Fruit fly (Drosophila melanogaster) whole organism, embryonic: ENCODE data around the gene Exo70.

ENCODE experiments used
- Ada2b ChIP-seq: fragments of 200-800 bp; sonication (Bioruptor generic); IDR thresholded peaks from 2 replicates; pipeline ENCODE4 v1.3.6; 2022; ENCODE audit warnings: missing biosample characterization, missing genetic modification characterization
- B-H1 ChIP-seq: fragments of 200-800 bp; sonication (Bioruptor generic); IDR thresholded peaks from 3 replicates; pipeline ENCODE4 v1.3.6; 2022; ENCODE audit warnings: missing biosample characterization, missing genetic modification characterization
- BtbVII ChIP-seq: fragments of 200-800 bp; sonication (Bioruptor generic); optimal IDR thresholded peaks from 3 replicates; lab custom pipeline; 2017; ENCODE audit warnings: missing biosample characterization, mild to moderate bottlenecking, missing genetic modification characterization
- CG10979 ChIP-seq: fragments of 200-800 bp; sonication (Bioruptor generic); optimal IDR thresholded peaks from 2 replicates; lab custom pipeline; 2018; ENCODE audit warnings: missing biosample characterization, mild to moderate bottlenecking, missing genetic modification characterization, moderate library complexity
- CG12104 ChIP-seq: fragments of 200-800 bp; sonication (Bioruptor generic); optimal IDR thresholded peaks from 3 replicates; lab custom pipeline; 2016; ENCODE audit warnings: missing biosample characterization, missing genetic modification characterization
- CG12299 ChIP-seq: fragments of 200-800 bp; sonication (Bioruptor generic); optimal IDR thresholded peaks from 2 replicates; lab custom pipeline; 2018; ENCODE audit warnings: missing biosample characterization, mild to moderate bottlenecking, missing genetic modification characterization
- CG14667 ChIP-seq: fragments of 200-800 bp; sonication (Bioruptor generic); IDR thresholded peaks from 2 replicates; pipeline ENCODE4 v1.3.6; 2022; ENCODE audit warnings: missing biosample characterization, missing genetic modification characterization
- CG15479 ChIP-seq: fragments of 200-800 bp; sonication (Bioruptor generic); optimal IDR thresholded peaks from 3 replicates; lab custom pipeline; 2019; ENCODE audit warnings: missing biosample characterization, mild to moderate bottlenecking, missing genetic modification characterization, moderate library complexity
- CG16779 ChIP-seq: fragments of 200-800 bp; sonication (Bioruptor generic); IDR thresholded peaks from 2 replicates; pipeline ENCODE4 v1.3.6; 2022; ENCODE audit warnings: missing biosample characterization, missing genetic modification characterization
- CG18011 ChIP-seq: fragments of 200-800 bp; sonication (Bioruptor generic); optimal IDR thresholded peaks from 2 replicates; lab custom pipeline; 2017; ENCODE audit warnings: missing biosample characterization, missing genetic modification characterization, mild to moderate bottlenecking, moderate library complexity, missing genotype
- CG3163 ChIP-seq: fragments of 200-800 bp; sonication (Bioruptor generic); optimal IDR thresholded peaks from 3 replicates; lab custom pipeline; 2016; ENCODE audit warnings: missing biosample characterization, missing genetic modification characterization
- CG42726 ChIP-seq: fragments of 200-800 bp; sonication (Bioruptor generic); IDR thresholded peaks from 2 replicates; pipeline ENCODE4 v1.3.6; 2022; ENCODE audit warnings: missing biosample characterization, missing genetic modification characterization; ENCODE audit not compliant: partially characterized antibody
- CG4360 ChIP-seq: fragments of 200-800 bp; sonication (Bioruptor generic); IDR thresholded peaks from 2 replicates; pipeline ENCODE4 v1.3.6; 2022; ENCODE audit warnings: missing biosample characterization, missing genetic modification characterization
- CG43689 ChIP-seq: fragments of 200-800 bp; sonication (Bioruptor generic); IDR thresholded peaks from 2 replicates; pipeline ENCODE4 v1.3.6; 2022; ENCODE audit warnings: missing biosample characterization, missing genetic modification characterization
- CG4730 ChIP-seq: fragments of 200-800 bp; sonication (Bioruptor generic); IDR thresholded peaks from 2 replicates; pipeline ENCODE4 v1.3.6; 2022; ENCODE audit warnings: missing biosample characterization, missing genetic modification characterization
- CG6254 ChIP-seq: fragments of 200-800 bp; sonication (Bioruptor generic); optimal IDR thresholded peaks from 3 replicates; lab custom pipeline; 2017; ENCODE audit warnings: mild to moderate bottlenecking, missing biosample characterization, missing genetic modification reagents, missing genetic modification characterization
- CG6813 ChIP-seq: fragments of 200-800 bp; sonication (Bioruptor generic); optimal IDR thresholded peaks from 2 replicates; lab custom pipeline; 2017; ENCODE audit warnings: missing biosample characterization, missing genetic modification characterization, mild to moderate bottlenecking, moderate library complexity, missing genetic modification reagents
- CTCF ChIP-seq: fragments of 200-800 bp; sonication (Bioruptor generic); optimal IDR thresholded peaks from 2 replicates; lab custom pipeline; 2017; ENCODE audit warnings: missing biosample characterization, mild to moderate bottlenecking, missing genetic modification characterization, moderate library complexity
- Dbx ChIP-seq: fragments of 200-800 bp; sonication (Bioruptor generic); IDR thresholded peaks from 3 replicates; pipeline ENCODE4 v1.3.6; 2022; ENCODE audit warnings: missing biosample characterization, missing genetic modification characterization
- Dek ChIP-seq: fragments of 200-800 bp; sonication (Bioruptor generic); optimal IDR thresholded peaks from 3 replicates; lab custom pipeline; 2019; ENCODE audit warnings: missing biosample characterization, mild to moderate bottlenecking, missing genetic modification characterization, moderate library complexity
- Dll ChIP-seq: fragments of 200-800 bp; sonication (Bioruptor generic); IDR thresholded peaks from 4 replicates; pipeline ENCODE4 v1.3.6; 2022; ENCODE audit warnings: missing biosample characterization, missing genetic modification characterization; ENCODE audit not compliant: partially characterized antibody
- Drgx ChIP-seq: fragments of 200-800 bp; sonication (Bioruptor generic); IDR thresholded peaks from 2 replicates; pipeline ENCODE4 v1.3.6; 2022; ENCODE audit warnings: missing biosample characterization, missing genetic modification characterization
- E2f1 ChIP-seq: fragments of 200-800 bp; sonication (Bioruptor generic); IDR thresholded peaks from 2 replicates; pipeline ENCODE4 v1.3.6; 2022; ENCODE audit warnings: missing biosample characterization, missing genetic modification characterization
- Fer1 ChIP-seq: fragments of 200-800 bp; sonication (Bioruptor generic); optimal IDR thresholded peaks from 2 replicates; lab custom pipeline; 2017; ENCODE audit warnings: missing biosample characterization, mild to moderate bottlenecking, missing genetic modification characterization
- Hr39 ChIP-seq: fragments of >200 bp; optimal IDR thresholded peaks from 2 replicates; lab custom pipeline; 2017
- Hr78 ChIP-seq, 2 experiments: fragments of 200-800 bp in 1 of 2; fragments of >200 bp in 1 of 2; sonication (Bioruptor generic) in 1 of 2; optimal IDR thresholded peaks; 2 replicates each; lab custom pipeline; 2017 to 2019; ENCODE audit warnings: missing biosample characterization in 2 of 2, missing genetic modification characterization in 2 of 2, mild to moderate bottlenecking in 1 of 2, moderate library complexity in 1 of 2
- MBD-R2 ChIP-seq: fragments of 200-800 bp; sonication (Bioruptor generic); IDR thresholded peaks from 2 replicates; pipeline ENCODE4 v1.3.6; 2022; ENCODE audit warnings: missing biosample characterization, missing genetic modification characterization
- MESR4 ChIP-seq: fragments of 200-800 bp; sonication (Bioruptor generic); optimal IDR thresholded peaks from 2 replicates; lab custom pipeline; 2018; ENCODE audit warnings: missing biosample characterization, mild to moderate bottlenecking, missing genetic modification characterization, moderate library complexity
- Neu2 ChIP-seq: fragments of 200-800 bp; sonication (Bioruptor generic); optimal IDR thresholded peaks from 3 replicates; lab custom pipeline; 2016; ENCODE audit warnings: missing biosample characterization, missing genetic modification characterization, borderline replicate concordance
- Nf-YC ChIP-seq: fragments of 200-800 bp; optimal IDR thresholded peaks from 3 replicates; lab custom pipeline; 2019; ENCODE audit warnings: missing biosample characterization, mild to moderate bottlenecking, missing genetic modification characterization, moderate library complexity
- Ravus ChIP-seq: fragments of 200-800 bp; sonication (Bioruptor generic); IDR thresholded peaks from 2 replicates; pipeline ENCODE4 v1.3.6; 2022; ENCODE audit warnings: missing biosample characterization, missing genetic modification characterization
- Scr ChIP-seq: fragments of 200-800 bp; sonication (Bioruptor generic); IDR thresholded peaks from 2 replicates; pipeline ENCODE4 v1.3.6; 2022; ENCODE audit warnings: missing biosample characterization, missing genetic modification characterization; ENCODE audit not compliant: partially characterized antibody
- TFAM ChIP-seq: fragments of 200-800 bp; sonication (Bioruptor generic); optimal IDR thresholded peaks from 2 replicates; lab custom pipeline; 2017; ENCODE audit warnings: missing biosample characterization, missing genetic modification characterization, inconsistent platforms
- Tbp ChIP-seq: fragments of >200 bp; optimal IDR thresholded peaks from 2 replicates; lab custom pipeline; 2018; ENCODE audit warnings: missing biosample characterization, missing genetic modification characterization
- Xrp1 ChIP-seq: fragments of 200-800 bp; sonication (Bioruptor generic); IDR thresholded peaks from 2 replicates; pipeline ENCODE4 v1.3.6; 2022; ENCODE audit warnings: missing biosample characterization, missing genetic modification characterization
- al ChIP-seq: fragments of 200-800 bp; sonication (Bioruptor generic); IDR thresholded peaks from 2 replicates; pipeline ENCODE4 v1.3.6; 2022; ENCODE audit warnings: missing biosample characterization, missing genetic modification characterization
- br ChIP-seq: fragments of >200 bp; optimal IDR thresholded peaks from 2 replicates; lab custom pipeline; 2017
- caup ChIP-seq: fragments of 200-800 bp; sonication (Bioruptor generic); optimal IDR thresholded peaks from 3 replicates; lab custom pipeline; 2017; ENCODE audit warnings: missing biosample characterization, mild to moderate bottlenecking, missing genetic modification characterization, moderate library complexity; ENCODE audit not compliant: severe bottlenecking
- chinmo ChIP-seq: fragments of 200-800 bp; sonication (Bioruptor generic); IDR thresholded peaks from 4 replicates; pipeline ENCODE4 v1.3.6; 2022; ENCODE audit warnings: missing biosample characterization, missing genetic modification characterization; ENCODE audit not compliant: partially characterized antibody
- da ChIP-seq: fragments of 200-800 bp; sonication (Bioruptor generic); optimal IDR thresholded peaks from 2 replicates; lab custom pipeline; 2016; ENCODE audit warnings: missing biosample characterization, missing genetic modification characterization
- emc ChIP-seq: fragments of 200-800 bp; sonication (Bioruptor generic); optimal IDR thresholded peaks from 2 replicates; lab custom pipeline; 2016; ENCODE audit warnings: missing biosample characterization, missing genetic modification characterization
- gcm2 ChIP-seq: fragments of 200-800 bp; sonication (Bioruptor generic); optimal IDR thresholded peaks from 2 replicates; lab custom pipeline; 2016; ENCODE audit warnings: missing biosample characterization, missing genetic modification characterization
- ken ChIP-seq: fragments of 200-800 bp; sonication (Bioruptor generic); IDR thresholded peaks from 3 replicates; pipeline ENCODE4 v1.3.6; 2022; ENCODE audit warnings: missing biosample characterization, missing genetic modification characterization
- klu ChIP-seq: fragments of 200-800 bp; sonication (Bioruptor generic); IDR thresholded peaks from 2 replicates; pipeline ENCODE4 v1.3.6; 2022; ENCODE audit warnings: missing biosample characterization, missing genetic modification characterization
- lmd ChIP-seq: fragments of 200-800 bp; sonication (Bioruptor generic); IDR thresholded peaks from 2 replicates; pipeline ENCODE4 v1.3.6; 2022; ENCODE audit warnings: missing biosample characterization, missing genetic modification characterization
- maf-S ChIP-seq: fragments of 200-800 bp; sonication (Bioruptor generic); optimal IDR thresholded peaks from 2 replicates; lab custom pipeline; 2016; ENCODE audit warnings: missing biosample characterization, missing genetic modification characterization
- mirr ChIP-seq: fragments of 200-800 bp; sonication (Bioruptor generic); optimal IDR thresholded peaks from 3 replicates; lab custom pipeline; 2018; ENCODE audit warnings: missing biosample characterization, mild to moderate bottlenecking, missing genetic modification characterization
- rib ChIP-seq: fragments of 200-800 bp; sonication (Bioruptor generic); IDR thresholded peaks from 2 replicates; pipeline ENCODE4 v1.3.6; 2022; ENCODE audit warnings: missing biosample characterization, missing genetic modification characterization
- sim ChIP-seq: fragments of 200-800 bp; sonication (Bioruptor generic); IDR thresholded peaks from 2 replicates; pipeline ENCODE4 v1.3.6; 2022; ENCODE audit warnings: missing biosample characterization, missing genetic modification characterization
- sima ChIP-seq: fragments of 200-800 bp; sonication (Bioruptor generic); optimal IDR thresholded peaks from 2 replicates; lab custom pipeline; 2016; ENCODE audit warnings: missing biosample characterization, missing genetic modification characterization
- slp2 ChIP-seq: fragments of 200-800 bp; sonication (Bioruptor generic); optimal IDR thresholded peaks from 2 replicates; lab custom pipeline; 2016; ENCODE audit warnings: missing biosample characterization, missing genetic modification characterization
- ssp ChIP-seq: fragments of 200-800 bp; sonication (Bioruptor generic); IDR thresholded peaks from 2 replicates; pipeline ENCODE4 v1.3.6; 2022; ENCODE audit warnings: missing biosample characterization, missing genetic modification characterization
- usp ChIP-seq: fragments of >200 bp; optimal IDR thresholded peaks from 2 replicates; lab custom pipeline; 2017; ENCODE audit warnings: missing biosample characterization, missing genetic modification characterization

Exo70 gene

dm6 chr3L:8395630-8396168 lies 16.0 kb upstream of the Exo70 start, which contains the start of gene CG7120 (continued):
- TF ChIP-seq CG3163 = no peak
- no peak for TF ChIP-seq usp (GFP tag; lab: Kevin White, UChicago)
- TF ChIP-seq CG10979 (tag; lab: Kevin White, UChicago) = peak; percentile 74
- TF ChIP-seq sima (GFP tag; lab: Kevin White, UChicago) = no peak
- no peak for TF ChIP-seq Hr78 (GFP tag; optimal IDR thresholded peaks at IDR 0.05; lab: Kevin White, UChicago)
- peak; percentile 10; the same call in 1 of the 2 replicates for TF ChIP-seq MBD-R2 (GFP tag; lab: Robert Waterston, UW)
- TF ChIP-seq Dbx (GFP tag; lab: Robert Waterston, UW) = 0 out of 3 replicates have a peak, but pooled peaks have one; percentile 20
- peak; percentile 36 for TF ChIP-seq BtbVII (GFP tag; lab: Kevin White, UChicago)
- TF ChIP-seq CG4730 (GFP tag; lab: Robert Waterston, UW) = no peak
- TF ChIP-seq CG6254 = peak; percentile 40
- no peak; the same call in 1 of the 2 replicates for TF ChIP-seq Xrp1 (GFP tag; lab: Robert Waterston, UW)
- TF ChIP-seq CG6813 (GFP tag; lab: Kevin White, UChicago) = no peak
- no peak for TF ChIP-seq CG12104
- TF ChIP-seq CG16779 = no peak
- no peak for TF ChIP-seq CG42726 (GFP tag; lab: Robert Waterston, UW)
- TF ChIP-seq CTCF = peak; percentile 4
- TF ChIP-seq Dll = no peak
- TF ChIP-seq B-H1 (GFP tag; lab: Robert Waterston, UW) = no peak; the same call in 2 of the 3 replicates
- TF ChIP-seq Hr39 (lab: Kevin White, UChicago) = no peak
- no peak for TF ChIP-seq Scr (GFP tag; lab: Robert Waterston, UW)
- no peak for TF ChIP-seq lmd (GFP tag; lab: Robert Waterston, UW)
- TF ChIP-seq ken (GFP tag; lab: Robert Waterston, UW) = no peak
- peak; percentile 26 for TF ChIP-seq maf-S (GFP tag; lab: Kevin White, UChicago)
- no peak for TF ChIP-seq Drgx (GFP tag; lab: Robert Waterston, UW)
- TF ChIP-seq CG43689 (GFP tag; lab: Robert Waterston, UW) = no peak
- peak; percentile 53 for TF ChIP-seq CG4360 (GFP tag; lab: Robert Waterston, UW)
- TF ChIP-seq CG18011 = peak; percentile 10
- TF ChIP-seq mirr (GFP tag; lab: Kevin White, UChicago) = no peak
- TF ChIP-seq CG14667 (GFP tag; lab: Robert Waterston, UW) = no peak
- TF ChIP-seq sim (GFP tag; lab: Robert Waterston, UW) = peak; percentile 32; the same call in 1 of the 2 replicates
- TF ChIP-seq klu (GFP tag; lab: Robert Waterston, UW) = no peak
- TF ChIP-seq Dek (tag; lab: Kevin White, UChicago) = peak; percentile 20
- TF ChIP-seq Fer1 = no peak
- no peak for TF ChIP-seq Nf-YC (tag; lab: Kevin White, UChicago)
- peak; percentile 54 for TF ChIP-seq slp2
- TF ChIP-seq CG12299 = no peak
- TF ChIP-seq al = no peak
- TF ChIP-seq chinmo (GFP tag; lab: Robert Waterston, UW) = no peak
- no peak for TF ChIP-seq Ada2b (GFP tag; lab: Robert Waterston, UW)
- no peak for TF ChIP-seq TFAM (GFP tag; lab: Kevin White, UChicago)
- TF ChIP-seq Tbp (GFP tag; lab: Kevin White, UChicago) = no peak
- TF ChIP-seq da = no peak
- TF ChIP-seq rib (GFP tag; lab: Robert Waterston, UW) = no peak
- peak; percentile 17 for TF ChIP-seq MESR4 (GFP tag; lab: Kevin White, UChicago)
- no peak for TF ChIP-seq gcm2
- TF ChIP-seq Ravus (GFP tag; lab: Robert Waterston, UW) = no peak
- peak; percentile 26 for TF ChIP-seq caup (GFP tag; lab: Kevin White, UChicago)
- no peak for TF ChIP-seq ssp (GFP tag; lab: Robert Waterston, UW)
- no peak for TF ChIP-seq emc
- TF ChIP-seq E2f1 (GFP tag; lab: Robert Waterston, UW) = no peak
- TF ChIP-seq Neu2 = no peak
- no peak for TF ChIP-seq br (lab: Kevin White, UChicago)
- TF ChIP-seq CG15479 = no peak
